Worm (Caenorhabditis elegans): ENCODE measurements around the gene F47B8.18.

DNA sequence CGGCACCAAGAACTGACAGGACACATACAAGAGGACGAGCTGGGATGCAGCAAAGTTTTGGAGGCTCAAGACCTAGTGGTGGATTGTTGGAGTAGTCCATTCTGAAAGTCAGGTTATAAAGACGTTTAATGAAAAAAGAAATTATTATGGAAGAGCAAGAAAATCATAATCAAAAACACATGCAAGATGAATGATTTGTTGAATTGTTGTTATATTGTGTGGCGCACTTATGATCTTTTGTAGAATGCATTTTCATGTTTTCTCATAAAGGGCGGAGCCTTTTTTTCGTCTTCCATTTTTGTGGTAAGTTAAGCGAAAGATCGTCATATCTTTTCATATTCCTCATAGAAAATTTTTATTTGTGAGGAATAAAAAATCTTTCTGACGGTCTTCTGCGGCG lies 8.7 kb downstream of the F47B8.18 start, which contains the start of gene F47B8.2:
- TF ChIP-seq tra-4 (tag; optimal IDR thresholded peaks at IDR 0.05) = no peak
- no peak for TF ChIP-seq sea-1 (GFP tag; conservative IDR thresholded peaks at IDR 0.05)
- TF ChIP-seq ama-1 (optimal IDR thresholded peaks at IDR 0.05) = no peak
- no peak for TF ChIP-seq hmg-4 (GFP tag; optimal IDR thresholded peaks at IDR 0.05)
- no peak for TF ChIP-seq F13C5.2 (tag; optimal IDR thresholded peaks at IDR 0.05)
- no peak for TF ChIP-seq ets-7 (tag; optimal IDR thresholded peaks at IDR 0.05)
- TF ChIP-seq tbx-37 (GFP tag; conservative IDR thresholded peaks at IDR 0.05) = no peak
- no peak for TF ChIP-seq ceh-13 (GFP tag; optimal IDR thresholded peaks at IDR 0.05)
- TF ChIP-seq tbx-11 (GFP tag; IDR thresholded peaks at IDR 0.05) = no peak

Data from whole organism, early embryonic.